Worm (Caenorhabditis elegans): Measurements from ENCODE around the gene srh-118.

srh-118 gene

ce11 chrV:17486034-17486433 lies 9.9 kb downstream of the srh-118 start, which contains the start of gene scl-24:
TSS of gene scl-24 (plus strand) at chrV:17486334.
- TF ChIP-seq grh-1 (GFP tag; IDR thresholded peaks at IDR 0.05) = no peak
- TF ChIP-seq pag-3 (tag; optimal IDR thresholded peaks at IDR 0.05; ENCODE audit: borderline replicate concordance, insufficient read depth) = no peak
- no peak for TF ChIP-seq dpl-1 (GFP tag; optimal IDR thresholded peaks at IDR 0.05)
- TF ChIP-seq sox-4 (tag; optimal IDR thresholded peaks at IDR 0.05) = no peak
- no peak for TF ChIP-seq unc-98 (GFP tag; IDR thresholded peaks at IDR 0.05)
- no peak for TF ChIP-seq nhr-71 (tag; optimal IDR thresholded peaks at IDR 0.05)
- TF ChIP-seq zip-4 (GFP tag; optimal IDR thresholded peaks at IDR 0.05) = no peak
- TF ChIP-seq fos-1 (tag; optimal IDR thresholded peaks at IDR 0.05) = no peak
- no peak for TF ChIP-seq snu-23 (GFP tag; optimal IDR thresholded peaks at IDR 0.05)
- no peak for TF ChIP-seq nhr-85 (tag)
- no peak for TF ChIP-seq skn-1 (tag; optimal IDR thresholded peaks at IDR 0.05)
- no peak for TF ChIP-seq snpc-4 (tag; optimal IDR thresholded peaks at IDR 0.05)
- TF ChIP-seq lir-3 (tag; optimal IDR thresholded peaks at IDR 0.05; ENCODE audit: poor library complexity) = no peak

DNA sequence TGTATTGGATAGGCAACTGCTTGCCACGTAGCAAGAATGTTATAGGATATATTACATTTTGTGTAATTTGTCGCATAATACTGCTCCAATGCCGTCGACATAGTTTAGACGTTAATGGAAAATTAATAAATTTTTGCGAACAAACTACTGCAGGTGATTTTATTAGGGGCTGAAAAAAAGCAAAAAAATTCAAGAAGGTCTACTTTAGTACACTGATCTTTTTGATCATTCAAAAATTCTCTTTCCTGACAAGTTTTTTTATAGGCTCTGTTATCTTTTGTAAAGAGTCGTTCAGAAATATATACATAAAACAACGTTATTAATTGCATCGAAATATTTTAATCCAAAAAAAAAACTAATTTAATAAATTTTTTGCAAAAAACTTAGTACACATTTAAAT lies 10.9 kb downstream of the srh-118 start, which contains the start of gene srh-111:
Gene srh-111 (minus strand): TSS at position 101 of the 400 bp plus-strand sequence.
- no peak for TF ChIP-seq hlh-17 (GFP tag; optimal IDR thresholded peaks at IDR 0.05; ENCODE audit: borderline replicate concordance)
- TF ChIP-seq unc-130 (tag; optimal IDR thresholded peaks at IDR 0.05) = no peak
- TF ChIP-seq pag-3 (tag; optimal IDR thresholded peaks at IDR 0.05; ENCODE audit: borderline replicate concordance, insufficient read depth) = no peak
- no peak for TF ChIP-seq ceh-63 (GFP tag; optimal IDR thresholded peaks at IDR 0.05)
- no peak for TF ChIP-seq pqm-1 (tag; optimal IDR thresholded peaks at IDR 0.05)
- TF ChIP-seq nhr-11 (tag; optimal IDR thresholded peaks at IDR 0.05) = no peak

DNA sequence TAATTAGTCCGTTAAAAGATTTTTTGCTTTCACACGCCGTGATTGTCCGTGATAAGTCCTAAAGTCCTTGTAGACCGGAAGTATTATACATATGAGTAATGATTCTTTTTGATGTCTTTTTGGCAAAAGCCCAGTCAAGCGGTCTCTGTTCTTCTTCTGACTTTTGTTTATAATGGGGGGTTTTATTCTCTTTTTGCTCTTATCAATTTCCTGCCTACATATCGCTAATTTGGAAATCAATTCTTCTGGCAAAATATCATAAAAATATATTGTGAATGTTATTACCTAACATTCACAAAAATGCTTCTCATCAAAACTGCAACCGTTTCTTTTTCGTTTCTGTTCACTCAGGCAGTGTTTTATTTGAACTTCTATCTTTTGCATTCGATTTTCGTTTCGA lies 19.5 kb downstream of the srh-118 start, which contains the start of gene srbc-61:
Gene srbc-61 (plus strand): TSS at position 301 of the 400 bp plus-strand sequence.
- TF ChIP-seq snpc-4 (tag; optimal IDR thresholded peaks at IDR 0.05) = no peak
- TF ChIP-seq nhr-71 (tag; optimal IDR thresholded peaks at IDR 0.05) = no peak
- TF ChIP-seq ceh-90 (tag; optimal IDR thresholded peaks at IDR 0.05) = no peak

- no peak for TF ChIP-seq F16B12.6 (tag; optimal IDR thresholded peaks at IDR 0.05)
- TF ChIP-seq mab-9 (GFP tag; IDR thresholded peaks at IDR 0.05) = no peak
- TF ChIP-seq nhr-77 (tag; optimal IDR thresholded peaks at IDR 0.05) = no peak
- TF ChIP-seq nhr-47 (tag; optimal IDR thresholded peaks at IDR 0.05) = no peak
- TF ChIP-seq C16A3.4 (tag; optimal IDR thresholded peaks at IDR 0.05) = no peak
- TF ChIP-seq fos-1 (tag; optimal IDR thresholded peaks at IDR 0.05) = no peak
- no peak for TF ChIP-seq pqm-1 (tag; optimal IDR thresholded peaks at IDR 0.05)
- TF ChIP-seq skn-1 (tag; optimal IDR thresholded peaks at IDR 0.05) = no peak
- TF ChIP-seq nhr-237 (tag; optimal IDR thresholded peaks at IDR 0.05) = no peak
- no peak for TF ChIP-seq fkh-4 (tag; optimal IDR thresholded peaks at IDR 0.05; ENCODE audit: borderline replicate concordance)
Observed at ce11 chrV:17473699-17474098, 22.3 kb downstream of the srh-118 start, which contains the start of gene srh-123. TSS of gene srh-123 (plus strand) at chrV:17473999.

DNA sequence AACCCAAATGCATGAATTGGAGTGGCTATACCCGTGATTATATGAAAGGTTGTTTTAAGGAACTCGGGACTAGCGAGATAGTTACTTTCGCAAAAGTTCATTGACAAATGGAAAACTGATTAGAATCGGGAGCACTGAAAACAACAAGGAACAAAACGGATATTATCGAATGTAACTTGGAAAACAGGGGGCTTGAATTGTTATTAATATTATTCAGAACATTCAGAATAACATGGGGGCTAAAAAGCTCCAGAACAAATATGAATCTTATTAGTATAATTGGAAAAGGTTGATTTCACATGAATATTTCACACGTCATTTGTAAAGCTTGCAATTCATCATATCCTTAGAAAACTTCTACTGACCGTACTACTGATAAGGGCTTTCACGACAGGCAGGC lies 24.4 kb downstream of the srh-118 start, which contains the start of gene srh-235:
Gene srh-235 (minus strand): TSS at position 101 of the 400 bp plus-strand sequence.
- TF ChIP-seq tlp-1 (tag; optimal IDR thresholded peaks at IDR 0.05) = no peak
- TF ChIP-seq lin-15B (tag; optimal IDR thresholded peaks at IDR 0.05) = no peak
- no peak for TF ChIP-seq C34B4.2 (tag; optimal IDR thresholded peaks at IDR 0.05)

- TF ChIP-seq nhr-19 (GFP tag; conservative IDR thresholded peaks at IDR 0.05) = no peak
- TF ChIP-seq unc-86 (tag; optimal IDR thresholded peaks at IDR 0.05) = no peak
- TF ChIP-seq C34B4.2 (tag; optimal IDR thresholded peaks at IDR 0.05) = no peak
- TF ChIP-seq vab-15 (tag; optimal IDR thresholded peaks at IDR 0.05) = no peak
- no peak for TF ChIP-seq nhr-47 (tag; optimal IDR thresholded peaks at IDR 0.05)
- no peak for TF ChIP-seq ceh-63 (GFP tag; optimal IDR thresholded peaks at IDR 0.05)
- TF ChIP-seq nhr-12 (tag; optimal IDR thresholded peaks at IDR 0.05) = no peak
Observed at ce11 chrV:17469180-17469579, 26.8 kb downstream of the srh-118 start, which contains the start of gene F20E11.17. TSS of gene F20E11.17 (minus strand) at chrV:17469280.
